Fruit fly (Drosophila melanogaster): ENCODE measurements around the gene Vsx1.

Gene Vsx1

dm6 chrX:5596554-5596953, 2.5 kb downstream of the Vsx1 start:
- TF ChIP-seq Dll (optimal IDR thresholded peaks at IDR 0.05) (no peak), usp (GFP tag; optimal IDR thresholded peaks at IDR 0.05) (no peak), psq (optimal IDR thresholded peaks at IDR 0.05) (no peak)

dm6 chrX:5602308-5602707, 8.3 kb downstream of the Vsx1 start:
- TF ChIP-seq pan (optimal IDR thresholded peaks at IDR 0.05) (no peak), psq (optimal IDR thresholded peaks at IDR 0.05) (no peak), EcR (GFP tag; optimal IDR thresholded peaks at IDR 0.05) (no peak), Dll (optimal IDR thresholded peaks at IDR 0.05) (no peak), usp (GFP tag; optimal IDR thresholded peaks at IDR 0.05) (no peak), CG8478 (optimal IDR thresholded peaks at IDR 0.05) (no peak)

dm6 chrX:5603009-5603408, 9.0 kb downstream of the Vsx1 start:
- no peak for TF ChIP-seq usp (GFP tag; optimal IDR thresholded peaks at IDR 0.05)
- no peak for TF ChIP-seq pan (optimal IDR thresholded peaks at IDR 0.05)
- TF ChIP-seq EcR (GFP tag; optimal IDR thresholded peaks at IDR 0.05), result no peak

- TF ChIP-seq Dll (optimal IDR thresholded peaks at IDR 0.05) (no peak), EcR (GFP tag; optimal IDR thresholded peaks at IDR 0.05) (no peak), CG8478 (optimal IDR thresholded peaks at IDR 0.05) (no peak), psq (optimal IDR thresholded peaks at IDR 0.05) (no peak), usp (GFP tag; optimal IDR thresholded peaks at IDR 0.05) (no peak), pan (optimal IDR thresholded peaks at IDR 0.05) (no peak)
Measured at dm6 chrX:5604181-5604580, 10.1 kb downstream of the Vsx1 start.

dm6 chrX:5606324-5606723, 12.3 kb downstream of the Vsx1 start:
- TF ChIP-seq psq (optimal IDR thresholded peaks at IDR 0.05), result no peak
- TF ChIP-seq pan (optimal IDR thresholded peaks at IDR 0.05), result no peak
- TF ChIP-seq Dll (optimal IDR thresholded peaks at IDR 0.05), result no peak
- TF ChIP-seq CG8478 (optimal IDR thresholded peaks at IDR 0.05), result no peak
- TF ChIP-seq EcR (GFP tag; optimal IDR thresholded peaks at IDR 0.05), result no peak
- no peak for TF ChIP-seq usp (GFP tag; optimal IDR thresholded peaks at IDR 0.05)

- TF ChIP-seq Dll (optimal IDR thresholded peaks at IDR 0.05), result no peak
- no peak for TF ChIP-seq psq (optimal IDR thresholded peaks at IDR 0.05)
- TF ChIP-seq EcR (GFP tag; optimal IDR thresholded peaks at IDR 0.05), result no peak
- TF ChIP-seq usp (GFP tag; optimal IDR thresholded peaks at IDR 0.05), result no peak
- no peak for TF ChIP-seq CG8478 (optimal IDR thresholded peaks at IDR 0.05)
- no peak for TF ChIP-seq pan (optimal IDR thresholded peaks at IDR 0.05)
Measured at dm6 chrX:5607647-5608046, 13.6 kb downstream of the Vsx1 start.

- TF ChIP-seq CG8478 (optimal IDR thresholded peaks at IDR 0.05) (no peak), usp (GFP tag; optimal IDR thresholded peaks at IDR 0.05) (no peak), pan (optimal IDR thresholded peaks at IDR 0.05) (no peak), EcR (GFP tag; optimal IDR thresholded peaks at IDR 0.05) (no peak), Dll (optimal IDR thresholded peaks at IDR 0.05) (no peak), psq (optimal IDR thresholded peaks at IDR 0.05) (no peak)
Measured at dm6 chrX:5608472-5608871, 14.4 kb downstream of the Vsx1 start.

- no peak for TF ChIP-seq psq (optimal IDR thresholded peaks at IDR 0.05)
- TF ChIP-seq EcR (GFP tag; optimal IDR thresholded peaks at IDR 0.05), result no peak
Measured at dm6 chrX:5612977-5613376, 18.9 kb downstream of the Vsx1 start.

dm6 chrX:5614367-5614766, 20.3 kb downstream of the Vsx1 start, which contains the start of gene CG34435:
TSS of gene CG34435 (minus strand) at chrX:5614467.
- TF ChIP-seq Dll (optimal IDR thresholded peaks at IDR 0.05), result no peak
- TF ChIP-seq psq (optimal IDR thresholded peaks at IDR 0.05), result no peak
- no peak for TF ChIP-seq EcR (GFP tag; optimal IDR thresholded peaks at IDR 0.05)
- no peak for TF ChIP-seq pan (optimal IDR thresholded peaks at IDR 0.05)
- TF ChIP-seq usp (GFP tag; optimal IDR thresholded peaks at IDR 0.05), result no peak

dm6 chrX:5616270-5616669, 22.2 kb downstream of the Vsx1 start, which contains the start of gene CG34434:
TSS of gene CG34434 (minus strand) at chrX:5616370.
- TF ChIP-seq usp (GFP tag; optimal IDR thresholded peaks at IDR 0.05), result no peak
- TF ChIP-seq CG8478 (optimal IDR thresholded peaks at IDR 0.05), result no peak
- no peak for TF ChIP-seq Dll (optimal IDR thresholded peaks at IDR 0.05)
- no peak for TF ChIP-seq EcR (GFP tag; optimal IDR thresholded peaks at IDR 0.05)
- no peak for TF ChIP-seq psq (optimal IDR thresholded peaks at IDR 0.05)
- no peak for TF ChIP-seq pan (optimal IDR thresholded peaks at IDR 0.05)

- TF ChIP-seq usp (GFP tag; optimal IDR thresholded peaks at IDR 0.05) (no peak), Dll (optimal IDR thresholded peaks at IDR 0.05) (no peak), EcR (GFP tag; optimal IDR thresholded peaks at IDR 0.05) (no peak), psq (optimal IDR thresholded peaks at IDR 0.05) (no peak), CG8478 (optimal IDR thresholded peaks at IDR 0.05) (no peak), pan (optimal IDR thresholded peaks at IDR 0.05) (no peak)
Measured at dm6 chrX:5618562-5618961, 24.5 kb downstream of the Vsx1 start, which contains the start of gene RhoGAP5A. TSS of gene RhoGAP5A (minus strand) at chrX:5618806.

- TF ChIP-seq pan (optimal IDR thresholded peaks at IDR 0.05) (no peak), CG8478 (optimal IDR thresholded peaks at IDR 0.05) (no peak)
Measured at dm6 chrX:5621893-5622803, 28.1 kb downstream of the Vsx1 start, which contains the start of the genes Mlc-c and Pop1. TSS of gene Mlc-c (minus strand) at chrX:5622539. TSS of gene Pop1 (plus strand) at chrX:5622648.

dm6 chrX:5634714-5635113, 40.7 kb downstream of the Vsx1 start:
- TF ChIP-seq pan (optimal IDR thresholded peaks at IDR 0.05) (no peak), psq (optimal IDR thresholded peaks at IDR 0.05) (no peak), CG8478 (optimal IDR thresholded peaks at IDR 0.05) (no peak), Dll (optimal IDR thresholded peaks at IDR 0.05) (no peak), usp (GFP tag; optimal IDR thresholded peaks at IDR 0.05) (no peak), EcR (GFP tag; optimal IDR thresholded peaks at IDR 0.05) (no peak)

Data from whole organism.